Worm (Caenorhabditis elegans) whole organism, L1 larva: ENCODE data around the gene npr-4.

ENCODE experiments used
- C04F5.9 ChIP-seq: sonication (generic microtip); optimal IDR thresholded peaks from 2 replicates; lab custom pipeline; 2016; ENCODE audit warnings: missing genetic modification characterization, missing compliant biosample characterization
- C16A3.4 ChIP-seq: fragments of 150-350 bp; optimal IDR thresholded peaks from 2 replicates; lab custom pipeline; 2014; ENCODE audit warnings: missing biosample characterization, missing genetic modification characterization
- Y116A8C.19 ChIP-seq: sonication (generic microtip); optimal IDR thresholded peaks from 2 replicates; lab custom pipeline; 2016; ENCODE audit warnings: missing compliant biosample characterization, missing genetic modification characterization, borderline replicate concordance
- aha-1 ChIP-seq: fragments of 150-350 bp; optimal IDR thresholded peaks from 2 replicates; lab custom pipeline; 2014; ENCODE audit warnings: missing biosample characterization, missing genetic modification characterization
- ama-1 ChIP-seq: fragments of 150-350 bp; optimal IDR thresholded peaks from 2 replicates; lab custom pipeline; 2014
- blmp-1 ChIP-seq: fragments of 150-350 bp; optimal IDR thresholded peaks from 2 replicates; lab custom pipeline; 2014; ENCODE audit warnings: missing biosample characterization, missing genetic modification characterization
- ceh-8 ChIP-seq: fragments of 200-800 bp; sonication (Bioruptor generic); optimal IDR thresholded peaks from 2 replicates; lab custom pipeline; 2018; ENCODE audit warnings: mild to moderate bottlenecking, missing genetic modification characterization, moderate library complexity, missing compliant biosample characterization
- ceh-82 ChIP-seq, 3 experiments: fragments of 150-350 bp in 1 of 3; sonication (generic microtip) in 2 of 3; optimal IDR thresholded peaks; 2 replicates each; lab custom pipeline; 2014 to 2017; ENCODE audit warnings: missing biosample characterization in 3 of 3, missing genetic modification characterization in 3 of 3
- ces-1 ChIP-seq: fragments of 150-350 bp; optimal IDR thresholded peaks from 2 replicates; lab custom pipeline; 2014; ENCODE audit warnings: missing biosample characterization, missing genetic modification reagents, missing genetic modification characterization
- dpl-1 ChIP-seq, 3 experiments: fragments of 150-350 bp in 2 of 3; sonication (generic microtip) in 1 of 3; optimal IDR thresholded peaks; 2 replicates each; lab custom pipeline; 2014 to 2017; ENCODE audit warnings: missing biosample characterization in 3 of 3, missing genetic modification characterization in 3 of 3, missing genetic modification reagents in 3 of 3
- efl-3 ChIP-seq: fragments of 200-800 bp; sonication (Bioruptor generic); optimal IDR thresholded peaks from 2 replicates; lab custom pipeline; 2018; ENCODE audit warnings: mild to moderate bottlenecking, missing genetic modification characterization, missing compliant biosample characterization
- egl-27 ChIP-seq, 2 experiments: fragments of 150-350 bp in 1 of 2; sonication (generic microtip); optimal IDR thresholded peaks; 3 replicates each; lab custom pipeline; 2017 to 2018; ENCODE audit warnings: missing biosample characterization in 2 of 2, missing genetic modification characterization in 2 of 2, missing genetic modification reagents in 2 of 2
- ets-5 ChIP-seq: fragments of 200-800 bp; sonication (Bioruptor generic); IDR thresholded peaks from 2 replicates; pipeline ENCODE4 v1.3.6; 2022; ENCODE audit warnings: missing genetic modification characterization, missing compliant biosample characterization
- fkh-10 ChIP-seq: sonication (generic microtip); optimal IDR thresholded peaks from 2 replicates; lab custom pipeline; 2017; ENCODE audit warnings: missing biosample characterization, missing genetic modification reagents, missing genetic modification characterization
- fkh-4 ChIP-seq: sonication (generic microtip); optimal IDR thresholded peaks from 2 replicates; lab custom pipeline; 2016; ENCODE audit warnings: missing compliant biosample characterization, missing genetic modification characterization, borderline replicate concordance
- fkh-8 ChIP-seq: sonication (generic microtip); optimal IDR thresholded peaks from 2 replicates; lab custom pipeline; 2016; ENCODE audit warnings: mild to moderate bottlenecking, missing genetic modification characterization, missing compliant biosample characterization
- fos-1 ChIP-seq: fragments of 150-350 bp; optimal IDR thresholded peaks from 2 replicates; lab custom pipeline; 2014; ENCODE audit warnings: missing biosample characterization, missing genetic modification characterization
- grh-1 ChIP-seq: fragments of 200-800 bp; sonication (Bioruptor generic); IDR thresholded peaks from 2 replicates; pipeline ENCODE4 v1.3.6; 2022; ENCODE audit warnings: missing genetic modification reagents, missing genetic modification characterization, missing compliant biosample characterization
- hlh-17 ChIP-seq: fragments of 200-800 bp; sonication (Bioruptor generic); optimal IDR thresholded peaks from 2 replicates; lab custom pipeline; 2018; ENCODE audit warnings: missing genetic modification characterization, mild to moderate bottlenecking, missing compliant biosample characterization, moderate library complexity, borderline replicate concordance
- hpl-2 ChIP-seq: fragments of 150-350 bp; optimal IDR thresholded peaks from 2 replicates; lab custom pipeline; 2014; ENCODE audit warnings: missing biosample characterization, missing genetic modification reagents, missing genetic modification characterization
- irx-1 ChIP-seq: sonication (generic microtip); optimal IDR thresholded peaks from 2 replicates; lab custom pipeline; 2016; ENCODE audit warnings: missing genetic modification characterization, missing compliant biosample characterization
- isw-1 ChIP-seq: fragments of 200-800 bp; sonication (Bioruptor generic); IDR thresholded peaks from 2 replicates; pipeline ENCODE4 v1.3.6; 2022; ENCODE audit warnings: missing genetic modification characterization, missing compliant biosample characterization
- lin-13 ChIP-seq: fragments of 150-350 bp; optimal IDR thresholded peaks from 2 replicates; lab custom pipeline; 2014; ENCODE audit warnings: missing biosample characterization, missing genetic modification reagents, missing genetic modification characterization
- lin-35 ChIP-seq, 2 experiments: fragments of 150-350 bp; optimal IDR thresholded peaks; 2 replicates each; lab custom pipeline; 2014; ENCODE audit warnings: missing biosample characterization in 2 of 2, missing genetic modification characterization in 2 of 2, missing genetic modification reagents in 2 of 2
- lin-39 ChIP-seq: fragments of 150-350 bp; optimal IDR thresholded peaks from 2 replicates; lab custom pipeline; 2014; ENCODE audit warnings: missing biosample characterization, missing genetic modification reagents, missing genetic modification characterization
- lir-3 ChIP-seq: sonication (generic microtip); optimal IDR thresholded peaks from 2 replicates; lab custom pipeline; 2016; ENCODE audit warnings: mild to moderate bottlenecking, missing genetic modification characterization, moderate library complexity, missing compliant biosample characterization; ENCODE audit not compliant: poor library complexity
- lsy-2 ChIP-seq, 2 experiments: fragments of 150-350 bp; optimal IDR thresholded peaks; 2 replicates each; lab custom pipeline; 2014; ENCODE audit warnings: missing biosample characterization in 2 of 2, missing genetic modification characterization in 2 of 2
- mab-9 ChIP-seq: fragments of 200-800 bp; sonication (Bioruptor generic); IDR thresholded peaks from 2 replicates; pipeline ENCODE4 v1.3.6; 2022; ENCODE audit warnings: missing genetic modification reagents, missing genetic modification characterization, missing compliant biosample characterization
- mef-2 ChIP-seq: fragments of 150-350 bp; optimal IDR thresholded peaks from 2 replicates; lab custom pipeline; 2014; ENCODE audit warnings: missing biosample characterization, missing genetic modification characterization
- mep-1 ChIP-seq: fragments of 150-350 bp; optimal IDR thresholded peaks from 2 replicates; lab custom pipeline; 2014; ENCODE audit warnings: missing biosample characterization, missing genetic modification characterization
- nhr-11 ChIP-seq: fragments of 150-350 bp; optimal IDR thresholded peaks from 2 replicates; lab custom pipeline; 2014; ENCODE audit warnings: missing biosample characterization, missing genetic modification characterization
- nhr-20 ChIP-seq: sonication (generic microtip); optimal IDR thresholded peaks from 2 replicates; lab custom pipeline; 2016; ENCODE audit warnings: mild to moderate bottlenecking, missing genetic modification characterization, missing compliant biosample characterization
- nhr-237 ChIP-seq: fragments of 150-350 bp; optimal IDR thresholded peaks from 2 replicates; lab custom pipeline; 2014; ENCODE audit warnings: missing biosample characterization, missing genetic modification characterization
- nhr-28 ChIP-seq: fragments of 150-350 bp; optimal IDR thresholded peaks from 2 replicates; lab custom pipeline; 2014; ENCODE audit warnings: missing biosample characterization, missing genetic modification characterization
- nhr-47 ChIP-seq: sonication (generic microtip); optimal IDR thresholded peaks from 2 replicates; lab custom pipeline; 2016; ENCODE audit warnings: mild to moderate bottlenecking, missing genetic modification characterization, moderate library complexity, missing compliant biosample characterization
- nhr-71 ChIP-seq: sonication (generic microtip); optimal IDR thresholded peaks from 2 replicates; lab custom pipeline; 2016; ENCODE audit warnings: mild to moderate bottlenecking, missing genetic modification characterization, moderate library complexity, missing compliant biosample characterization
- nhr-77 ChIP-seq: fragments of 150-350 bp; optimal IDR thresholded peaks from 2 replicates; lab custom pipeline; 2014; ENCODE audit warnings: missing biosample characterization, missing genetic modification characterization
- nhr-85 ChIP-seq: sonication (generic microtip); peaks from one replicate; lab custom pipeline; 2016; ENCODE audit warnings: missing genetic modification characterization, inconsistent platforms, missing compliant biosample characterization
- pqm-1 ChIP-seq: sonication (generic microtip); optimal IDR thresholded peaks from 3 replicates; lab custom pipeline; 2017; ENCODE audit warnings: missing biosample characterization, missing genetic modification characterization
- rnt-1 ChIP-seq: sonication (generic microtip); optimal IDR thresholded peaks from 2 replicates; lab custom pipeline; 2016; ENCODE audit warnings: mild to moderate bottlenecking, missing genetic modification characterization, moderate library complexity, missing compliant biosample characterization
- snpc-4 ChIP-seq: fragments of 150-350 bp; optimal IDR thresholded peaks from 2 replicates; lab custom pipeline; 2014; ENCODE audit warnings: missing biosample characterization, missing genetic modification characterization
- snu-23 ChIP-seq: sonication (generic microtip); optimal IDR thresholded peaks from 2 replicates; lab custom pipeline; 2016; ENCODE audit warnings: missing genetic modification characterization, missing compliant biosample characterization
- sox-4 ChIP-seq: sonication (generic microtip); optimal IDR thresholded peaks from 2 replicates; lab custom pipeline; 2016; ENCODE audit warnings: missing genetic modification characterization, missing compliant biosample characterization
- sup-37 ChIP-seq: fragments of 200-800 bp; sonication (Bioruptor generic); optimal IDR thresholded peaks from 2 replicates; lab custom pipeline; 2018; ENCODE audit warnings: mild to moderate bottlenecking, missing genetic modification characterization, missing compliant biosample characterization
- swsn-7 ChIP-seq: sonication (generic microtip); optimal IDR thresholded peaks from 2 replicates; lab custom pipeline; 2016; ENCODE audit warnings: missing genetic modification characterization, missing compliant biosample characterization
- tbx-2 ChIP-seq: sonication (generic microtip); optimal IDR thresholded peaks from 2 replicates; lab custom pipeline; 2016; ENCODE audit warnings: missing genetic modification characterization, missing compliant biosample characterization
- tlp-1 ChIP-seq: fragments of 150-350 bp; optimal IDR thresholded peaks from 2 replicates; lab custom pipeline; 2014; ENCODE audit warnings: missing biosample characterization, missing genetic modification characterization
- unc-130 ChIP-seq: fragments of 150-350 bp; optimal IDR thresholded peaks from 2 replicates; lab custom pipeline; 2017; ENCODE audit warnings: missing biosample characterization, missing genetic modification characterization, inconsistent platforms
- unc-86 ChIP-seq: sonication (generic microtip); optimal IDR thresholded peaks from 2 replicates; lab custom pipeline; 2016; ENCODE audit warnings: missing genetic modification characterization, missing compliant biosample characterization
- vab-15 ChIP-seq: sonication (generic microtip); optimal IDR thresholded peaks from 2 replicates; lab custom pipeline; 2017; ENCODE audit warnings: missing genotype, mild to moderate bottlenecking, missing genetic modification characterization, missing compliant biosample characterization
- zag-1 ChIP-seq: fragments of 150-350 bp; optimal IDR thresholded peaks from 2 replicates; lab custom pipeline; 2014; ENCODE audit warnings: missing biosample characterization, missing genetic modification characterization
- zip-4 ChIP-seq: fragments of 200-800 bp; sonication (Bioruptor generic); optimal IDR thresholded peaks from 2 replicates; lab custom pipeline; 2018; ENCODE audit warnings: mild to moderate bottlenecking, missing genetic modification characterization, moderate library complexity, missing compliant biosample characterization
- ztf-11 ChIP-seq, 2 experiments: sonication (generic microtip); optimal IDR thresholded peaks; 2 replicates each; lab custom pipeline; 2016 to 2017; ENCODE audit warnings: missing genetic modification characterization in 2 of 2, missing biosample characterization in 1 of 2, missing compliant biosample characterization in 1 of 2
- ztf-4 ChIP-seq: fragments of 150-350 bp; optimal IDR thresholded peaks from 2 replicates; lab custom pipeline; 2014; ENCODE audit warnings: missing biosample characterization, missing genetic modification characterization

Gene npr-4

DNA sequence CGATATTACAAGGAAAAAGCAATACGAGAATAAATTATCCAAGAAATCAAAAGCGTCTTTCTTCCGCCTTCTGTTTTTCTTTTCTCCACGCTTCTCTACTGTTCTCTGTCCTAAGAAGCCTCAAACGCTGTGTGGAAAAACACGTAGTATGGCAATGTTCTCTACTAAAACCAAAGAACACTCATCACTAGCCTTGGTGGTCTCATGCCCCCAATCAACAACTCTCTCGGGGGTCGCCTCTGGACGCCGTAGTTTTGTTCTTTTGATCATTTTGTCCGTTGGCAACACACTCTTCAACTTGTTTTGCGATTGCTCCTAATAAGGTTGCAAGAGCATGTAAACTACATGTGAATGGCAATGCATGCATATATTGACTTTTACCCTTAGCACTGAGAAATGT lies 34.2 kb downstream of the npr-4 start:
- TF ChIP-seq nhr-11 (tag; lab: Kevin White, UChicago) (no peak), egl-27 (tag; optimal IDR thresholded peaks at IDR 0.05; lab: Kevin White, UChicago) (no peak), tlp-1 (no peak), nhr-77 (tag; lab: Kevin White, UChicago) (peak; percentile 29), ama-1 (lab: Kevin White, UChicago) (peak; percentile 2), zag-1 (tag; lab: Kevin White, UChicago) (no peak), snu-23 (GFP tag; lab: Kevin White, UChicago) (peak; percentile 59), vab-15 (no peak), blmp-1 (peak; percentile 45), fkh-4 (tag; lab: Kevin White, UChicago) (no peak), fkh-8 (tag; lab: Kevin White, UChicago) (peak; percentile 68), lin-39 (tag; lab: Kevin White, UChicago) (no peak), snpc-4 (no peak), sup-37 (no peak), lsy-2 (tag; optimal IDR thresholded peaks at IDR 0.05; lab: Kevin White, UChicago) (peak; percentile 36 to 37), nhr-71 (tag; lab: Kevin White, UChicago) (peak; percentile 85), dpl-1 (GFP tag; optimal IDR thresholded peaks at IDR 0.05; lab: Kevin White, UChicago) (peak in 1 of 3 experiments; percentile 6), rnt-1 (tag; lab: Kevin White, UChicago) (peak; percentile 40), ztf-4 (tag; lab: Kevin White, UChicago) (peak; percentile 22), efl-3 (GFP tag; lab: Kevin White, UChicago) (no peak), nhr-20 (tag; lab: Kevin White, UChicago) (peak; percentile 87), nhr-28 (tag; lab: Kevin White, UChicago) (no peak), hpl-2 (GFP tag; lab: Kevin White, UChicago) (no peak), lir-3 (tag; lab: Kevin White, UChicago) (peak; percentile 2), swsn-7 (peak; percentile 36), C16A3.4 (tag; lab: Kevin White, UChicago) (peak; percentile 29), mab-9 (no peak), mep-1 (tag; lab: Kevin White, UChicago) (peak; percentile 40), fkh-10 (GFP tag; lab: Kevin White, UChicago) (peak; percentile 8), ets-5 (GFP tag; lab: Robert Waterston, UW) (no peak), nhr-85 (tag; lab: Kevin White, UChicago) (no peak), C04F5.9 (tag; lab: Kevin White, UChicago) (peak; percentile 7), ztf-11 (tag; optimal IDR thresholded peaks at IDR 0.05; lab: Kevin White, UChicago) (no peak), unc-130 (tag; lab: Kevin White, UChicago) (peak; percentile 4), nhr-237 (no peak), tbx-2 (tag; lab: Kevin White, UChicago) (peak; percentile 59), pqm-1 (tag; lab: Kevin White, UChicago) (no peak), ceh-82 (tag; optimal IDR thresholded peaks at IDR 0.05; lab: Kevin White, UChicago) (peak; percentile 18 to 53 (median 41)), fos-1 (no peak), aha-1 (no peak), unc-86 (tag; lab: Kevin White, UChicago) (peak; percentile 18), Y116A8C.19 (no peak), lin-35 (GFP tag; optimal IDR thresholded peaks at IDR 0.05; lab: Kevin White, UChicago) (peak; percentile 16 to 50), grh-1 (GFP tag; lab: Robert Waterston, UW) (no peak), mef-2 (tag; lab: Kevin White, UChicago) (no peak), irx-1 (tag; lab: Kevin White, UChicago) (no peak), hlh-17 (no peak), nhr-47 (tag; lab: Kevin White, UChicago) (peak; percentile 63), zip-4 (GFP tag; lab: Kevin White, UChicago) (no peak), lin-13 (GFP tag; lab: Kevin White, UChicago) (no peak), isw-1 (GFP tag; lab: Robert Waterston, UW) (no peak), ceh-8 (GFP tag; lab: Kevin White, UChicago) (no peak), sox-4 (tag; lab: Kevin White, UChicago) (no peak), ces-1 (GFP tag; lab: Kevin White, UChicago) (no peak)
